Fruit fly (Drosophila melanogaster) whole organism, pupa: ENCODE measurements around the gene Bgb.

Experiments used
- CG12605 ChIP-seq: fragments of 200-800 bp; sonication (Bioruptor generic); IDR thresholded peaks from 2 replicates; pipeline ENCODE4 v1.3.6; 2022; ENCODE audit warnings: missing biosample characterization, missing genetic modification characterization
- CG13204 ChIP-seq: fragments of 200-800 bp; sonication (Bioruptor generic); optimal IDR thresholded peaks from 2 replicates; lab custom pipeline; 2018; ENCODE audit warnings: missing biosample characterization, mild to moderate bottlenecking, missing genetic modification characterization, moderate library complexity
- CG15710 ChIP-seq: fragments of 200-800 bp; sonication (Bioruptor generic); optimal IDR thresholded peaks from 2 replicates; lab custom pipeline; 2018; ENCODE audit warnings: missing biosample characterization, mild to moderate bottlenecking, missing genetic modification characterization, moderate library complexity
- CG32121 ChIP-seq: fragments of 200-800 bp; sonication (Bioruptor generic); IDR thresholded peaks from 2 replicates; pipeline ENCODE4 v1.3.6; 2022; ENCODE audit warnings: missing biosample characterization, missing genetic modification characterization
- CG34367 ChIP-seq: fragments of 200-800 bp; sonication (Bioruptor generic); optimal IDR thresholded peaks from 2 replicates; lab custom pipeline; 2018; ENCODE audit warnings: missing biosample characterization, mild to moderate bottlenecking, missing genetic modification characterization
- CG4496 ChIP-seq: fragments of 200-800 bp; sonication (Bioruptor generic); IDR thresholded peaks from 3 replicates; pipeline ENCODE4 v1.3.6; 2022; ENCODE audit warnings: missing biosample characterization, missing genetic modification characterization
- CG8301 ChIP-seq: fragments of 200-800 bp; sonication (Bioruptor generic); optimal IDR thresholded peaks from 2 replicates; lab custom pipeline; 2018; ENCODE audit warnings: missing biosample characterization, mild to moderate bottlenecking, missing genetic modification characterization
- D1 ChIP-seq: fragments of 200-800 bp; sonication (Bioruptor generic); optimal IDR thresholded peaks from 2 replicates; lab custom pipeline; 2018; ENCODE audit warnings: missing biosample characterization, mild to moderate bottlenecking, missing genetic modification characterization, moderate library complexity
- EcR ChIP-seq: fragments of 200-800 bp; sonication (Bioruptor generic); optimal IDR thresholded peaks from 3 replicates; lab custom pipeline; 2019; ENCODE audit warnings: missing biosample characterization, missing genetic modification characterization, mild to moderate bottlenecking, moderate library complexity, missing genetic modification reagents
- Pif1A ChIP-seq: fragments of 200-800 bp; sonication (Bioruptor generic); optimal IDR thresholded peaks from 3 replicates; lab custom pipeline; 2016; ENCODE audit warnings: missing biosample characterization, missing genetic modification characterization
- Pif1B ChIP-seq: fragments of 200-800 bp; sonication (Bioruptor generic); optimal IDR thresholded peaks from 3 replicates; lab custom pipeline; 2016; ENCODE audit warnings: missing biosample characterization, missing genetic modification characterization
- Snoo ChIP-seq: fragments of 200-800 bp; sonication (Bioruptor generic); optimal IDR thresholded peaks from 3 replicates; lab custom pipeline; 2017; ENCODE audit warnings: missing biosample characterization, mild to moderate bottlenecking, missing genetic modification characterization, inconsistent platforms
- fd96Ca ChIP-seq: fragments of 200-800 bp; sonication (Bioruptor generic); IDR thresholded peaks from 3 replicates; pipeline ENCODE4 v1.3.6; 2022; ENCODE audit warnings: missing biosample characterization, missing genetic modification characterization
- rn ChIP-seq: fragments of 200-800 bp; sonication (Bioruptor generic); IDR thresholded peaks from 2 replicates; pipeline ENCODE4 v1.3.6; 2022; ENCODE audit warnings: missing biosample characterization, missing genetic modification characterization

DNA sequence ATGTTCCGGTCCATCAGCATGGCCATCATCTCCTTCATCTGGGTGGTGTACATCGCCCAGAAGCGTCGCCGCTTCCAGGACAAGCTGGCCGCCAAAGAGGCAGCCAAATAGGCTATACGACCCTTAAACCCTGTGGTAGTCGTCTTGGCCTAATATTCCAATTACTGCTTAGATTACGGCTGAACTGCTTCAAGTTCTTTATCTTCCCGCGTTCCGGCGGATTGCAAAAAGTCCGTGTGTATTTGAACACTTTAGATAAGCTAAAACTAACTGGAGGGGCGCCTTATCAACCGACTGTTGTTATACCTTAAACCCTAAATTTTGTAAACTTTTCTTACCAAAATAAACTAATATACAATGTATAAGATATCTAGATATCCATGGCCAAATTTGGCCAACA lies 14.2 kb downstream of the Bgb start:
- TF ChIP-seq Snoo (tag; lab: Kevin White, UChicago): no peak
- no peak for TF ChIP-seq EcR (GFP tag; lab: Kevin White, UChicago)
- TF ChIP-seq CG12605 (GFP tag; lab: Robert Waterston, UW): no peak
- no peak for TF ChIP-seq CG32121 (GFP tag; lab: Robert Waterston, UW)
- no peak for TF ChIP-seq CG15710 (tag; lab: Kevin White, UChicago)
- no peak for TF ChIP-seq Pif1B (GFP tag; lab: Kevin White, UChicago)
- no peak for TF ChIP-seq CG13204 (GFP tag; lab: Kevin White, UChicago)
- no peak for TF ChIP-seq fd96Ca
- TF ChIP-seq Pif1A (GFP tag; lab: Kevin White, UChicago): no peak
- no peak for TF ChIP-seq rn (GFP tag; lab: Robert Waterston, UW)
- TF ChIP-seq CG34367 (tag; lab: Kevin White, UChicago): no peak
- TF ChIP-seq CG4496 (GFP tag; lab: Robert Waterston, UW): no peak
- TF ChIP-seq D1: no peak
- no peak for TF ChIP-seq CG8301 (tag; lab: Kevin White, UChicago)
